Fruit fly (Drosophila melanogaster): ENCODE measurements around the gene CG42654.

The CG42654 gene

dm6 chr3L:19906780-19907705 lies 47.3 kb downstream of the CG42654 start (continued):
- TF ChIP-seq Elba2 (GFP tag; optimal IDR thresholded peaks at IDR 0.05), result no peak
- TF ChIP-seq Oli (tag; optimal IDR thresholded peaks at IDR 0.05), result peak; percentile 18
- TF ChIP-seq Sox102F (GFP tag; optimal IDR thresholded peaks at IDR 0.05), result peak; percentile 44
- no peak for TF ChIP-seq Ptx1 (GFP tag; IDR thresholded peaks at IDR 0.05)
- TF ChIP-seq Dref (GFP tag; IDR thresholded peaks at IDR 0.05), result no peak
- peak; percentile 67; the same call in 1 of the 2 replicates for TF ChIP-seq CG14014 (GFP tag; IDR thresholded peaks at IDR 0.05)
- TF ChIP-seq ato (GFP tag; IDR thresholded peaks at IDR 0.05; ENCODE audit: partially characterized antibody), result no peak
- peak; percentile 10 for TF ChIP-seq CG3838 (GFP tag; optimal IDR thresholded peaks at IDR 0.05)
- no peak for TF ChIP-seq ro (GFP tag; IDR thresholded peaks at IDR 0.05)
- TF ChIP-seq Hr39 (optimal IDR thresholded peaks at IDR 0.05), result no peak
- peak; percentile 88 for TF ChIP-seq CG18599 (GFP tag; optimal IDR thresholded peaks at IDR 0.05)
- TF ChIP-seq Six4 (GFP tag; optimal IDR thresholded peaks at IDR 0.05), result peak; percentile 16
- peak; percentile 62; the same call in 1 of the 2 replicates for TF ChIP-seq NFAT (GFP tag; IDR thresholded peaks at IDR 0.05)
- TF ChIP-seq gcm (GFP tag; optimal IDR thresholded peaks at IDR 0.05), result peak; percentile 43
- peak; percentile 15 for TF ChIP-seq trh (GFP tag; optimal IDR thresholded peaks at IDR 0.05)
- TF ChIP-seq CG16779 (GFP tag; IDR thresholded peaks at IDR 0.05), result peak; percentile 44; the same call in 1 of the 2 replicates
- TF ChIP-seq C15 (GFP tag; IDR thresholded peaks at IDR 0.05), result peak; percentile 12; the same call in 1 of the 3 replicates
- 0 out of 2 replicates have a peak, but pooled peaks have one; percentile 8 for TF ChIP-seq GATAe (GFP tag; conservative IDR thresholded peaks at IDR 0.05)
- 0 out of 2 replicates have a peak, but pooled peaks have one; percentile 11 for TF ChIP-seq CG9932 (GFP tag; IDR thresholded peaks at IDR 0.05)
- peak; percentile 72 for TF ChIP-seq eyg (GFP tag; optimal IDR thresholded peaks at IDR 0.05)
- no peak for TF ChIP-seq Dip2 (GFP tag; IDR thresholded peaks at IDR 0.05)
- TF ChIP-seq CG18476 (GFP tag; optimal IDR thresholded peaks at IDR 0.05), result peak; percentile 11
- TF ChIP-seq Vsx1 (GFP tag; optimal IDR thresholded peaks at IDR 0.05), result peak; percentile 86
- peak; percentile 58 for TF ChIP-seq CG4424 (GFP tag; optimal IDR thresholded peaks at IDR 0.05)
- peak; percentile 71 for TF ChIP-seq oc (tag; optimal IDR thresholded peaks at IDR 0.05)
- TF ChIP-seq CG4282 (GFP tag; optimal IDR thresholded peaks at IDR 0.05), result peak; percentile 7
- peak; percentile 11 for TF ChIP-seq CG30403 (GFP tag; optimal IDR thresholded peaks at IDR 0.05)
- TF ChIP-seq Kr (GFP tag; optimal IDR thresholded peaks at IDR 0.05), result peak; percentile 22
- no peak for TF ChIP-seq jing (GFP tag; optimal IDR thresholded peaks at IDR 0.05)
- TF ChIP-seq Mad (GFP tag; optimal IDR thresholded peaks at IDR 0.05), result peak; percentile 47
- TF ChIP-seq gcm2 (GFP tag; optimal IDR thresholded peaks at IDR 0.05), result no peak
- peak; percentile 26 for TF ChIP-seq stwl (tag; optimal IDR thresholded peaks at IDR 0.05)
- TF ChIP-seq jumu (GFP tag; optimal IDR thresholded peaks at IDR 0.05), result peak; percentile 37
- TF ChIP-seq unc-4 (GFP tag; IDR thresholded peaks at IDR 0.05; ENCODE audit: partially characterized antibody), result no peak
- peak; percentile 78 for TF ChIP-seq CHES-1-like (GFP tag; optimal IDR thresholded peaks at IDR 0.05)
- no peak for TF ChIP-seq Sry-β (GFP tag; optimal IDR thresholded peaks at IDR 0.05)
- peak; percentile 53 for TF ChIP-seq maf-S (GFP tag; optimal IDR thresholded peaks at IDR 0.05)
- no peak for TF ChIP-seq yki (optimal IDR thresholded peaks at IDR 0.05)
- TF ChIP-seq CG16863 (GFP tag; optimal IDR thresholded peaks at IDR 0.05), result peak; percentile 62
- TF ChIP-seq CG9727 (GFP tag; optimal IDR thresholded peaks at IDR 0.05), result peak; percentile 66
- no peak; the same call in 1 of the 2 replicates for TF ChIP-seq slbo (GFP tag; IDR thresholded peaks at IDR 0.05)
- TF ChIP-seq Camta (GFP tag; optimal IDR thresholded peaks at IDR 0.05), result peak; percentile 52
- peak; percentile 71; the same call in 2 of the 3 replicates for TF ChIP-seq zfh1 (GFP tag; IDR thresholded peaks at IDR 0.05)
- peak; percentile 66 for TF ChIP-seq CG10654 (GFP tag; optimal IDR thresholded peaks at IDR 0.05)
- TF ChIP-seq sob (GFP tag; IDR thresholded peaks at IDR 0.05), result peak; percentile 55; the same call in 1 of the 2 replicates
- TF ChIP-seq en (GFP tag; optimal IDR thresholded peaks at IDR 0.05), result peak; percentile 50
- peak; percentile 53 for TF ChIP-seq cato (GFP tag; optimal IDR thresholded peaks at IDR 0.05; ENCODE audit: borderline replicate concordance)
- TF ChIP-seq cad (GFP tag; optimal IDR thresholded peaks at IDR 0.05), result no peak
- TF ChIP-seq Neu2 (GFP tag; optimal IDR thresholded peaks at IDR 0.05; ENCODE audit: borderline replicate concordance), result no peak

All from whole organism, embryonic.